Worm (Caenorhabditis elegans): Measurements from ENCODE around the gene aco-2.
A peak's percentile ranks its signal among the peaks of the same experiment; 100 is the strongest.

Gene aco-2

ce11 chrIII:7952077-7952765 is 21.3 kb upstream of the aco-2 start, which contains the start of gene C29E4.15:
Gene C29E4.15, plus strand, starts transcription at chrIII:7952623.
- TF ChIP-seq lin-26 (GFP tag; IDR thresholded peaks at IDR 0.05): no peak
- no peak for TF ChIP-seq Y95B8A.8 (GFP tag; IDR thresholded peaks at IDR 0.05)
- peak; percentile 65 for TF ChIP-seq dpl-1 (GFP tag; optimal IDR thresholded peaks at IDR 0.05)
- TF ChIP-seq ztf-3 (GFP tag; optimal IDR thresholded peaks at IDR 0.05): no peak
- TF ChIP-seq lin-35 (GFP tag; optimal IDR thresholded peaks at IDR 0.05): peak in 1 of 3 experiments; percentile 88
- peak; percentile 38 for TF ChIP-seq snpc-3.4 (tag; optimal IDR thresholded peaks at IDR 0.05)
- TF ChIP-seq hmg-1.2 (GFP tag; IDR thresholded peaks at IDR 0.05): no peak
- TF ChIP-seq hrde-1 (tag; optimal IDR thresholded peaks at IDR 0.05; ENCODE audit: borderline replicate concordance): no peak
- no peak for TF ChIP-seq lsl-1 (GFP tag; optimal IDR thresholded peaks at IDR 0.05)
- no peak for TF ChIP-seq nfyb-1 (GFP tag; IDR thresholded peaks at IDR 0.05)
- TF ChIP-seq dox-1 (GFP tag; IDR thresholded peaks at IDR 0.05): 0 out of 2 replicates have a peak, but pooled peaks have one; percentile 9
- TF ChIP-seq ceh-79 (tag; optimal IDR thresholded peaks at IDR 0.05): no peak
- TF ChIP-seq aptf-3 (GFP tag; IDR thresholded peaks at IDR 0.05): no peak
- no peak for TF ChIP-seq Y79H2A.3 (GFP tag; conservative IDR thresholded peaks at IDR 0.05)
- TF ChIP-seq ceh-40 (GFP tag; IDR thresholded peaks at IDR 0.05): no peak
- no peak for TF ChIP-seq chd-7 (tag; optimal IDR thresholded peaks at IDR 0.05)
- peak; percentile 41; the same call in 1 of the 2 replicates for TF ChIP-seq madf-6 (GFP tag; IDR thresholded peaks at IDR 0.05)
- no peak for TF ChIP-seq egrh-3 (GFP tag; IDR thresholded peaks at IDR 0.05)
- no peak for TF ChIP-seq madf-10 (tag; optimal IDR thresholded peaks at IDR 0.05)
- TF ChIP-seq sdz-38 (tag; optimal IDR thresholded peaks at IDR 0.05): no peak
- TF ChIP-seq F33H1.4 (GFP tag; IDR thresholded peaks at IDR 0.05): peak; percentile 63
- no peak for TF ChIP-seq nhr-90 (tag; optimal IDR thresholded peaks at IDR 0.05)
- no peak for TF ChIP-seq ztf-18 (tag; optimal IDR thresholded peaks at IDR 0.05)
- no peak for TF ChIP-seq ekl-4 (GFP tag; IDR thresholded peaks at IDR 0.05)
- no peak for TF ChIP-seq F57A8.1 (GFP tag; optimal IDR thresholded peaks at IDR 0.05)
- TF ChIP-seq efl-1 (GFP tag; optimal IDR thresholded peaks at IDR 0.05): peak; percentile 44
- no peak for TF ChIP-seq unc-62 (GFP tag; optimal IDR thresholded peaks at IDR 0.05)
- no peak for TF ChIP-seq T07F8.4 (tag; optimal IDR thresholded peaks at IDR 0.05)
- no peak for TF ChIP-seq rec-8 (tag; optimal IDR thresholded peaks at IDR 0.05)
- TF ChIP-seq F23B12.7 (tag; optimal IDR thresholded peaks at IDR 0.05; ENCODE audit: insufficient read depth): no peak
- no peak for TF ChIP-seq T26A5.8 (tag; optimal IDR thresholded peaks at IDR 0.05)
- no peak for TF ChIP-seq F49E8.2 (tag; optimal IDR thresholded peaks at IDR 0.05; ENCODE audit: insufficient read depth)
- no peak for TF ChIP-seq cebp-2 (GFP tag; IDR thresholded peaks at IDR 0.05)
- TF ChIP-seq repo-1 (tag; optimal IDR thresholded peaks at IDR 0.05): no peak
- TF ChIP-seq let-607 (tag; optimal IDR thresholded peaks at IDR 0.05): no peak
- no peak for TF ChIP-seq lin-40 (tag; optimal IDR thresholded peaks at IDR 0.05)
- peak; percentile 66 for TF ChIP-seq lin-54 (GFP tag; optimal IDR thresholded peaks at IDR 0.05)

ce11 chrIII:7953208-7953607 is 20.3 kb upstream of the aco-2 start, which contains the start of gene let-754:
Gene let-754, minus strand, starts transcription at chrIII:7953308.
- no peak for TF ChIP-seq lin-35 (GFP tag; optimal IDR thresholded peaks at IDR 0.05)
- TF ChIP-seq bed-1 (GFP tag; IDR thresholded peaks at IDR 0.05): no peak
- no peak for TF ChIP-seq hlh-26 (GFP tag; conservative IDR thresholded peaks at IDR 0.05)
- TF ChIP-seq cebp-1 (GFP tag; IDR thresholded peaks at IDR 0.05): no peak
- no peak for TF ChIP-seq cebp-1 (tag; optimal IDR thresholded peaks at IDR 0.05)
- no peak for TF ChIP-seq tlf-1 (GFP tag; optimal IDR thresholded peaks at IDR 0.05)
- TF ChIP-seq zfh-2 (GFP tag; conservative IDR thresholded peaks at IDR 0.05): no peak
- TF ChIP-seq F23B12.7 (tag; optimal IDR thresholded peaks at IDR 0.05; ENCODE audit: insufficient read depth): no peak
- no peak for TF ChIP-seq lin-40 (tag; optimal IDR thresholded peaks at IDR 0.05)
- TF ChIP-seq aptf-2 (GFP tag; conservative IDR thresholded peaks at IDR 0.05): no peak
- TF ChIP-seq dpff-1 (tag; optimal IDR thresholded peaks at IDR 0.05): no peak

All from whole organism, young adult.